Worm (Caenorhabditis elegans): ENCODE data around the gene grl-5.

ce11 chrV:4442749-4443381 is 28.4 kb upstream of the grl-5 start, which contains the start of gene rft-1:
- TF ChIP-seq lsy-2 (tag; optimal IDR thresholded peaks at IDR 0.05), result no peak
- TF ChIP-seq blmp-1 (tag; optimal IDR thresholded peaks at IDR 0.05), result no peak
- no peak for TF ChIP-seq elt-3 (tag; optimal IDR thresholded peaks at IDR 0.05)
- no peak for TF ChIP-seq bed-3 (GFP tag; optimal IDR thresholded peaks at IDR 0.05)
- TF ChIP-seq ces-1 (GFP tag; optimal IDR thresholded peaks at IDR 0.05), result no peak
- no peak for TF ChIP-seq pha-4 (tag; optimal IDR thresholded peaks at IDR 0.05)
- no peak for TF ChIP-seq ztf-11 (tag; optimal IDR thresholded peaks at IDR 0.05)
- no peak for TF ChIP-seq lin-13 (tag; optimal IDR thresholded peaks at IDR 0.05)
- TF ChIP-seq nhr-76 (tag; optimal IDR thresholded peaks at IDR 0.05), result no peak
- TF ChIP-seq snpc-4 (tag; optimal IDR thresholded peaks at IDR 0.05), result no peak
- no peak for TF ChIP-seq sptf-1 (tag; optimal IDR thresholded peaks at IDR 0.05)
